Worm (Caenorhabditis elegans) whole organism, mixed stage, embryonic: ENCODE data around the gene trap-3.
A peak's percentile ranks its signal among the peaks of the same experiment; 100 is the strongest.

ENCODE experiments used
- ham-2 ChIP-seq: fragments of 200-800 bp; sonication (Bioruptor generic); optimal IDR thresholded peaks from 2 replicates; lab custom pipeline; 2018; ENCODE audit warnings: mild to moderate bottlenecking, missing genetic modification characterization, missing compliant biosample characterization
- hlh-1 ChIP-seq: fragments of 150-350 bp; optimal IDR thresholded peaks from 2 replicates; lab custom pipeline; 2014; ENCODE audit warnings: missing biosample characterization, missing genetic modification reagents, missing genetic modification characterization
- nhr-237 ChIP-seq: fragments of 150-350 bp; optimal IDR thresholded peaks from 2 replicates; lab custom pipeline; 2014; ENCODE audit warnings: missing biosample characterization, missing genetic modification characterization

- TF ChIP-seq nhr-237 (tag; lab: Kevin White, UChicago) (no peak), hlh-1 (tag; lab: Kevin White, UChicago) (no peak), ham-2 (GFP tag; lab: Kevin White, UChicago) (peak; percentile 18)
These were observed 9.1 kb downstream of the trap-3 start for ce11 chrIV:2398317-2398716.
